Worm (Caenorhabditis elegans) whole organism, L4/young adult: Measurements from ENCODE around the gene C38D4.10.

Experiments
- dao-5 ChIP-seq: sonication (generic microtip); optimal IDR thresholded peaks from 2 replicates; lab custom pipeline; 2016; ENCODE audit warnings: missing genotype, missing genetic modification characterization, moderate library complexity, missing compliant biosample characterization
- him-1 ChIP-seq: sonication (generic microtip); optimal IDR thresholded peaks from 2 replicates; lab custom pipeline; 2016; ENCODE audit warnings: missing genotype, missing genetic modification reagents, missing genetic modification characterization, missing compliant biosample characterization

- no peak for TF ChIP-seq him-1 (tag; lab: Kevin White, UChicago)
- no peak for TF ChIP-seq dao-5 (tag; lab: Kevin White, UChicago)
Observed at ce11 chrIII:4766842-4767241, 15.5 kb upstream of the C38D4.10 start.
